Fruit fly (Drosophila melanogaster) whole organism, prepupa: ENCODE results near the gene CG33688.

Experiments
- Blimp-1 ChIP-seq: fragments of 200-800 bp; sonication (Bioruptor generic); optimal IDR thresholded peaks from 3 replicates; lab custom pipeline; 2017; ENCODE audit warnings: missing biosample characterization, missing genetic modification characterization, mild to moderate bottlenecking, moderate library complexity, missing genetic modification reagents
- CG10669 ChIP-seq: fragments of 200-800 bp; sonication (Bioruptor generic); optimal IDR thresholded peaks from 3 replicates; lab custom pipeline; 2018; ENCODE audit warnings: missing biosample characterization, mild to moderate bottlenecking, missing genetic modification characterization, moderate library complexity
- CG11294 ChIP-seq: fragments of 200-800 bp; sonication (Bioruptor generic); IDR thresholded peaks from 2 replicates; pipeline ENCODE4 v1.3.6; 2022; ENCODE audit warnings: missing biosample characterization, missing genetic modification characterization
- CG11902 ChIP-seq: fragments of 200-800 bp; sonication (Bioruptor generic); optimal IDR thresholded peaks from 3 replicates; lab custom pipeline; 2016; ENCODE audit warnings: missing biosample characterization, missing genetic modification characterization
- CG3032 ChIP-seq: fragments of 200-800 bp; optimal IDR thresholded peaks from 2 replicates; lab custom pipeline; 2019; ENCODE audit warnings: missing biosample characterization, mild to moderate bottlenecking, missing genetic modification characterization, moderate library complexity
- CG31627 ChIP-seq: fragments of 200-800 bp; sonication (Bioruptor generic); optimal IDR thresholded peaks from 3 replicates; lab custom pipeline; 2016; ENCODE audit warnings: missing biosample characterization, missing genetic modification characterization
- CG32006 ChIP-seq: fragments of 200-800 bp; sonication (Bioruptor generic); optimal IDR thresholded peaks from 3 replicates; lab custom pipeline; 2017; ENCODE audit warnings: missing biosample characterization, mild to moderate bottlenecking, missing genetic modification characterization
- CG4318 ChIP-seq: fragments of 200-800 bp; sonication (Bioruptor generic); optimal IDR thresholded peaks from 3 replicates; lab custom pipeline; 2017; ENCODE audit warnings: missing biosample characterization, mild to moderate bottlenecking, missing genetic modification characterization
- CG6792 ChIP-seq: fragments of 200-800 bp; sonication (Bioruptor generic); optimal IDR thresholded peaks from 3 replicates; lab custom pipeline; 2016; ENCODE audit warnings: missing biosample characterization, missing genetic modification characterization
- CG6808 ChIP-seq: fragments of 200-800 bp; sonication (Bioruptor generic); optimal IDR thresholded peaks from 3 replicates; lab custom pipeline; 2017; ENCODE audit warnings: missing biosample characterization, missing genetic modification characterization, mild to moderate bottlenecking, moderate library complexity, missing genetic modification reagents
- CG6854 ChIP-seq: fragments of 200-800 bp; sonication (Bioruptor generic); optimal IDR thresholded peaks from 2 replicates; lab custom pipeline; 2017; ENCODE audit warnings: missing biosample characterization, mild to moderate bottlenecking, missing genetic modification characterization
- Eip75B ChIP-seq: fragments of 200-800 bp; sonication (Bioruptor generic); optimal IDR thresholded peaks from 3 replicates; lab custom pipeline; 2016; ENCODE audit warnings: missing biosample characterization, missing genetic modification characterization
- Eip78C ChIP-seq: fragments of 200-800 bp; sonication (Bioruptor generic); peaks from one replicate; lab custom pipeline; 2016; ENCODE audit warnings: missing biosample characterization, missing genetic modification characterization
- Ets21C ChIP-seq: fragments of 200-800 bp; sonication (Bioruptor generic); optimal IDR thresholded peaks from 3 replicates; lab custom pipeline; 2016; ENCODE audit warnings: missing biosample characterization, missing genetic modification characterization
- Ets96B ChIP-seq: fragments of 200-800 bp; optimal IDR thresholded peaks from 2 replicates; lab custom pipeline; 2019; ENCODE audit warnings: missing biosample characterization, mild to moderate bottlenecking, missing genetic modification characterization, moderate library complexity
- Hr4 ChIP-seq: fragments of 200-800 bp; sonication (Bioruptor generic); optimal IDR thresholded peaks from 3 replicates; lab custom pipeline; 2016; ENCODE audit warnings: missing biosample characterization, missing genetic modification characterization
- Sox14 ChIP-seq: fragments of 200-800 bp; sonication (Bioruptor generic); optimal IDR thresholded peaks from 3 replicates; lab custom pipeline; 2016; ENCODE audit warnings: missing biosample characterization, missing genetic modification characterization
- Sox15 ChIP-seq: fragments of 200-800 bp; sonication (Bioruptor generic); optimal IDR thresholded peaks from 3 replicates; lab custom pipeline; 2016; ENCODE audit warnings: missing biosample characterization, missing genetic modification characterization
- achi ChIP-seq: fragments of 200-800 bp; sonication (Bioruptor generic); optimal IDR thresholded peaks from 3 replicates; lab custom pipeline; 2016; ENCODE audit warnings: missing biosample characterization, missing genetic modification characterization
- cyc ChIP-seq: fragments of 200-800 bp; sonication (Bioruptor generic); optimal IDR thresholded peaks from 3 replicates; lab custom pipeline; 2016; ENCODE audit warnings: missing biosample characterization, missing genetic modification characterization
- dsx ChIP-seq: fragments of 200-800 bp; optimal IDR thresholded peaks from 3 replicates; lab custom pipeline; 2019; ENCODE audit warnings: missing biosample characterization, mild to moderate bottlenecking, missing genetic modification characterization, moderate library complexity; ENCODE audit not compliant: poor library complexity, severe bottlenecking
- esn ChIP-seq: fragments of 200-800 bp; sonication (Bioruptor generic); optimal IDR thresholded peaks from 2 replicates; lab custom pipeline; 2016; ENCODE audit warnings: missing biosample characterization, mild to moderate bottlenecking, missing genetic modification characterization, moderate library complexity
- fkh ChIP-seq: fragments of 200-800 bp; sonication (Bioruptor generic); optimal IDR thresholded peaks from 3 replicates; lab custom pipeline; 2017; ENCODE audit warnings: missing biosample characterization, mild to moderate bottlenecking, missing genetic modification characterization, moderate library complexity
- lz ChIP-seq: fragments of 200-800 bp; sonication (Bioruptor generic); optimal IDR thresholded peaks from 3 replicates; lab custom pipeline; 2016; ENCODE audit warnings: missing biosample characterization, missing genetic modification characterization
- salr ChIP-seq, 2 experiments: fragments of 200-800 bp; sonication (Bioruptor generic); optimal IDR thresholded peaks; 3 replicates each; lab custom pipeline; 2016 to 2018; ENCODE audit warnings: missing biosample characterization in 2 of 2, missing genetic modification characterization in 2 of 2, mild to moderate bottlenecking in 1 of 2
- ss ChIP-seq, 2 experiments: fragments of 200-800 bp; sonication (Bioruptor generic); optimal IDR thresholded peaks; 2 replicates in 1 of 2; 3 replicates in 1 of 2; lab custom pipeline; 2017 to 2018; ENCODE audit warnings: mild to moderate bottlenecking in 2 of 2, missing biosample characterization in 2 of 2, missing genetic modification characterization in 2 of 2, moderate library complexity in 1 of 2
- svp ChIP-seq: fragments of 200-800 bp; sonication (Bioruptor generic); peaks from one replicate; lab custom pipeline; 2016; ENCODE audit warnings: missing biosample characterization, missing genetic modification characterization
- topi ChIP-seq: fragments of 200-800 bp; sonication (Bioruptor generic); optimal IDR thresholded peaks from 3 replicates; lab custom pipeline; 2016; ENCODE audit warnings: missing biosample characterization, missing genetic modification characterization
- vri ChIP-seq: fragments of 200-800 bp; sonication (Bioruptor generic); optimal IDR thresholded peaks from 3 replicates; lab custom pipeline; 2016; ENCODE audit warnings: missing biosample characterization, mild to moderate bottlenecking, missing genetic modification characterization

Gene CG33688

DNA sequence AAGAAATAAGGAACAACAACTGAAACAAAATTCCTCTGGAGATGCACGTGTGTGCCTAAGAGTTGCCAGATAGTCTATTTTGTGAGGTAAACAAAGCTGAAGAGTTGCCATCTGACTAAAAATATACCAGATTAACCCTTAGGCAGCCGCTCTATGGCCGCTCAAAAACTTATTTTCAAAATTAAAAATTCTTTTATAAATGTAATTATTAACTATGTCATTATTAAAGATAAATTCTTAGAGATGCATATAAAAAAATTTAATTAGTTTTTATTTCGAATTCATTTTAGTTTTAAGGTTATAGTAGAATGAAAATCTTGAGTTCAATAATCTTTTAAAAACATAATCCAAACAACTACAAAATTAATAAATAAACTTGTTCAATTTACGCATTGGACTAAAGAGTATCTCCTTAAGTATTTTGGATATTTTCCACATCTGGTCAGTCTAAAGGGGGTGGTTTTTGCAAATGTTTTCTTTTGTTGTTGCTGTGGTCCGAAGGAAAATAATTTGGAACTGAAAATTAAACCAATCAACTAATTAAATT, 29.7 kb downstream of the CG33688 start, which contains the start of gene Tmx3 (continued):
- TF ChIP-seq fkh (peak; percentile 98), lz (peak; percentile 79), CG32006 (GFP tag; lab: Kevin White, UChicago) (peak; percentile 86), salr (GFP tag; optimal IDR thresholded peaks at IDR 0.05; lab: Kevin White, UChicago) (peak; percentile 50 to 87), topi (GFP tag; lab: Kevin White, UChicago) (peak; percentile 72), ss (GFP tag; optimal IDR thresholded peaks at IDR 0.05; lab: Kevin White, UChicago) (peak in 1 of 2 experiments; percentile 67), CG4318 (GFP tag; lab: Kevin White, UChicago) (no peak), Hr4 (GFP tag; lab: Kevin White, UChicago) (peak; percentile 74), dsx (GFP tag; lab: Kevin White, UChicago) (peak; percentile 83), CG11294 (GFP tag; lab: Robert Waterston, UW) (peak; percentile 87), CG31627 (peak; percentile 74), cyc (GFP tag; lab: Kevin White, UChicago) (peak; percentile 74)
- TF ChIP-seq, all 60 proteins: peak for 47

DNA sequence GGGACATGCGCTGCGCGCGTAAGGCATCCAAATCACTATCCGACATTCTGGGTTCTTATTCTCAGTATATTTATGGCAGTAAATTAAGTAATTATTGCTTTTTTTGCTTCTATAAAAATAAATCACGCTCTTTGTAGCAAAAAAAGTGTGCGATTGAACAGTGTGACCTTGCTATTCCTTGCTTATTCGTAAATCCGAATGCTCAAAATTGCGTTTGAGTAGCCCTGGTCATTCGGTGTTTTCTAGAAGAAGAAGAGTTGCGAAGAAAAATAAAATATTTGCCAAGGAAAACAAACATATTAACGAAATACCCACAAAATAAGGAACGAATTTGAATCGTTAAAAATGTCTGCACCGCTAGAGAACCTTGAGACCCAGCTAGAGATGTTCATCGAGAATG, 32.8 kb downstream of the CG33688 start, which contains the start of the genes PDCD-5 and MED10:
Gene PDCD-5 (minus strand): TSS at position 182 of the 400 bp plus-strand sequence.
Gene MED10 (plus strand): TSS at position 228 of the 400 bp plus-strand sequence.
- no peak for TF ChIP-seq Sox15 (GFP tag; lab: Kevin White, UChicago)
- TF ChIP-seq CG11294 (GFP tag; lab: Robert Waterston, UW), result no peak
- TF ChIP-seq Hr4 (GFP tag; lab: Kevin White, UChicago), result no peak
- peak; percentile 77 for TF ChIP-seq Sox14 (GFP tag; lab: Kevin White, UChicago)
- TF ChIP-seq topi (GFP tag; lab: Kevin White, UChicago), result peak; percentile 7
- peak; percentile 85 for TF ChIP-seq svp (GFP tag; lab: Kevin White, UChicago)
- TF ChIP-seq Eip78C (GFP tag; lab: Kevin White, UChicago), result peak; percentile 60
- no peak for TF ChIP-seq CG4318 (GFP tag; lab: Kevin White, UChicago)
- peak; percentile 88 for TF ChIP-seq fkh
- peak; percentile 7 for TF ChIP-seq Eip75B (GFP tag; lab: Kevin White, UChicago)
- TF ChIP-seq CG11902 (GFP tag; lab: Kevin White, UChicago), result no peak
- peak; percentile 18 for TF ChIP-seq esn (GFP tag; lab: Kevin White, UChicago)
- peak; percentile 48 for TF ChIP-seq dsx (GFP tag; lab: Kevin White, UChicago)
- TF ChIP-seq CG6808 (GFP tag; lab: Kevin White, UChicago), result peak; percentile 24
- peak; percentile 17 for TF ChIP-seq Ets96B (tag; lab: Kevin White, UChicago)
- TF ChIP-seq CG10669, result peak; percentile 11
- TF ChIP-seq salr (GFP tag; optimal IDR thresholded peaks at IDR 0.05; lab: Kevin White, UChicago), result peak in 1 of 2 experiments; percentile 2
- TF ChIP-seq ss (GFP tag; optimal IDR thresholded peaks at IDR 0.05; lab: Kevin White, UChicago), result peak; percentile 11 to 26
- peak; percentile 56 for TF ChIP-seq CG3032

DNA sequence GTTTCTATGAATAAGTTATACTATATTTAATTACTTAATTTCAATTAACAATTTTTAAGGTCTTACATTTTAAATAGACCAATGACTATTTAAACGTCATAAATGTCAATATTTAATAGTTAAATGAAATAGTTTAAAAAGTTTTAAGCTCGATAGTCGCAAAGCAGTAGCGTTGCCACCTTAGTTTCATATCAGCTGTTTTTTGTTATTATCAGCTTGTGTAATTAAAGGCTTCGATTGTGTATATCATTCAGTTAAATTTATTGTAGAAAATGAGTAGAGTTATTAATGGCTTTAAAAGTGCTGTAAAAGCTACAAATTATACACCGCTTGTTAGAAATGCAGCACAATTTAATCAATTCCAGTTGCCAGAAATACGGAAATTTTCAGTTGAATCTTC, 33.9 kb downstream of the CG33688 start, which contains the start of gene Hsc20:
Gene Hsc20 (plus strand): TSS at position 204 of the 400 bp plus-strand sequence.
- TF ChIP-seq vri (GFP tag; lab: Kevin White, UChicago), result no peak
- peak; percentile 57 for TF ChIP-seq fkh
- TF ChIP-seq Eip78C (GFP tag; lab: Kevin White, UChicago), result peak; percentile 14

- TF ChIP-seq CG6792, result no peak
- TF ChIP-seq Ets21C (GFP tag; lab: Kevin White, UChicago), result no peak
- TF ChIP-seq CG6854, result peak; percentile 14
- TF ChIP-seq svp (GFP tag; lab: Kevin White, UChicago), result peak; percentile 86
- TF ChIP-seq Blimp-1 (GFP tag; lab: Kevin White, UChicago), result no peak
- TF ChIP-seq Eip78C (GFP tag; lab: Kevin White, UChicago), result peak; percentile 67
- peak; percentile 28 for TF ChIP-seq vri (GFP tag; lab: Kevin White, UChicago)
- TF ChIP-seq achi (GFP tag; lab: Kevin White, UChicago), result no peak
- peak; percentile 56 for TF ChIP-seq dsx (GFP tag; lab: Kevin White, UChicago)
- TF ChIP-seq Sox14 (GFP tag; lab: Kevin White, UChicago), result peak; percentile 38
- TF ChIP-seq CG6808 (GFP tag; lab: Kevin White, UChicago), result peak; percentile 0
Observed at dm6 chr3L:16233850-16234494, 35.0 kb downstream of the CG33688 start.
